Worm (Caenorhabditis elegans) whole organism, L4 larva: ENCODE results near the gene fbxa-137.

Experiments used
- F37D6.2 ChIP-seq: sonication (generic microtip); optimal IDR thresholded peaks from 2 replicates; lab custom pipeline; 2016; ENCODE audit warnings: mild to moderate bottlenecking, missing genetic modification characterization, missing compliant biosample characterization
- F44E2.7 ChIP-seq: fragments of 200-800 bp; sonication (Bioruptor generic); IDR thresholded peaks from 2 replicates; pipeline ENCODE4 v2.1.2; 2022; ENCODE audit warnings: missing genetic modification characterization, missing compliant biosample characterization
- F49E8.2 ChIP-seq: sonication (generic microtip); optimal IDR thresholded peaks from 2 replicates; lab custom pipeline; 2016; ENCODE audit warnings: missing compliant biosample characterization, mild to moderate bottlenecking, missing genetic modification characterization, borderline replicate concordance
- R02D3.7 ChIP-seq: fragments of 150-350 bp; sonication (generic microtip); optimal IDR thresholded peaks from 3 replicates; lab custom pipeline; 2014; ENCODE audit warnings: missing biosample characterization, missing genetic modification characterization
- Y75B8A.6 ChIP-seq: fragments of 200-800 bp; sonication (Bioruptor generic); IDR thresholded peaks from 2 replicates; pipeline ENCODE4 v1.3.6; 2022; ENCODE audit warnings: missing genetic modification reagents, missing genetic modification characterization, missing compliant biosample characterization
- ZK546.5 ChIP-seq, 2 experiments: sonication (generic microtip); optimal IDR thresholded peaks; 2 replicates each; lab custom pipeline; 2017; ENCODE audit warnings: missing biosample characterization in 2 of 2, missing genetic modification characterization in 2 of 2
- arid-1 ChIP-seq: fragments of 200-800 bp; sonication (Bioruptor generic); conservative IDR thresholded peaks from 2 replicates; pipeline ENCODE4 v1.3.6; 2022; ENCODE audit warnings: missing genetic modification reagents, missing genetic modification characterization, missing compliant biosample characterization
- attf-4 ChIP-seq: sonication (generic microtip); optimal IDR thresholded peaks from 3 replicates; lab custom pipeline; 2017; ENCODE audit warnings: missing biosample characterization, missing genetic modification characterization
- ceh-20 ChIP-seq: fragments of 200-800 bp; sonication (Bioruptor generic); IDR thresholded peaks from 2 replicates; pipeline ENCODE4 v1.3.6; 2022; ENCODE audit warnings: missing genetic modification reagents, missing genetic modification characterization, missing compliant biosample characterization
- ceh-32 ChIP-seq: sonication (generic microtip); optimal IDR thresholded peaks from 2 replicates; lab custom pipeline; 2016; ENCODE audit warnings: mild to moderate bottlenecking, missing genetic modification characterization, missing compliant biosample characterization; ENCODE audit not compliant: poor library complexity
- daf-16 ChIP-seq, 3 experiments: sonication (generic microtip); optimal IDR thresholded peaks; 2 replicates each; lab custom pipeline; 2016 to 2017; ENCODE audit warnings: missing genetic modification characterization in 3 of 3, missing genetic modification reagents in 3 of 3, mild to moderate bottlenecking in 2 of 3, missing compliant biosample characterization in 2 of 3, missing biosample characterization in 1 of 3, moderate library complexity in 1 of 3
- daf-19 ChIP-seq: fragments of 200-800 bp; sonication (Bioruptor generic); conservative IDR thresholded peaks from 2 replicates; pipeline ENCODE4 v1.3.6; 2022; ENCODE audit warnings: missing genetic modification characterization, missing compliant biosample characterization
- dmd-6 ChIP-seq: fragments of 200-800 bp; sonication (Bioruptor generic); IDR thresholded peaks from 2 replicates; pipeline ENCODE4 v1.3.6; 2022; ENCODE audit warnings: missing genetic modification reagents, missing genetic modification characterization, missing compliant biosample characterization
- dmd-9 ChIP-seq: fragments of 200-800 bp; sonication (Bioruptor generic); IDR thresholded peaks from 2 replicates; pipeline ENCODE4 v1.3.6; 2022; ENCODE audit warnings: missing genetic modification reagents, missing genetic modification characterization, missing compliant biosample characterization
- duxl-1 ChIP-seq: sonication (generic microtip); optimal IDR thresholded peaks from 2 replicates; lab custom pipeline; 2016; ENCODE audit warnings: mild to moderate bottlenecking, missing genetic modification characterization, moderate library complexity, missing compliant biosample characterization; ENCODE audit not compliant: poor library complexity
- dve-1 ChIP-seq: sonication (generic microtip); optimal IDR thresholded peaks from 2 replicates; lab custom pipeline; 2017; ENCODE audit warnings: antibody characterized with exemption, mild to moderate bottlenecking, missing genetic modification characterization, missing compliant biosample characterization; ENCODE audit not compliant: insufficient read depth
- hif-1 ChIP-seq, 2 experiments: sonication (generic microtip); optimal IDR thresholded peaks; 2 replicates each; lab custom pipeline; 2016 to 2017; ENCODE audit warnings: missing compliant biosample characterization in 2 of 2, missing genetic modification characterization in 2 of 2, missing genetic modification reagents in 2 of 2, missing genotype in 2 of 2, mild to moderate bottlenecking in 1 of 2
- hlh-11 ChIP-seq: fragments of 200-800 bp; sonication (Bioruptor generic); optimal IDR thresholded peaks from 2 replicates; lab custom pipeline; 2018; ENCODE audit warnings: mild to moderate bottlenecking, missing genetic modification characterization, missing compliant biosample characterization
- hlh-30 ChIP-seq: sonication (generic microtip); optimal IDR thresholded peaks from 2 replicates; lab custom pipeline; 2017; ENCODE audit warnings: antibody characterized with exemption, mild to moderate bottlenecking, missing genetic modification characterization, missing compliant biosample characterization; ENCODE audit not compliant: insufficient read depth
- lim-7 ChIP-seq: fragments of 200-800 bp; sonication (Bioruptor generic); IDR thresholded peaks from 2 replicates; pipeline ENCODE4 v1.3.6; 2022; ENCODE audit warnings: missing genetic modification characterization, missing compliant biosample characterization
- lin-1 ChIP-seq: fragments of 200-800 bp; sonication (Bioruptor generic); IDR thresholded peaks from 2 replicates; pipeline ENCODE4 v1.3.6; 2022; ENCODE audit warnings: missing genetic modification reagents, missing genetic modification characterization, missing compliant biosample characterization
- lin-13 ChIP-seq: fragments of 150-350 bp; optimal IDR thresholded peaks from 2 replicates; lab custom pipeline; 2014; ENCODE audit warnings: missing biosample characterization, missing genetic modification reagents, missing genetic modification characterization
- lin-38 ChIP-seq: fragments of 200-800 bp; sonication (Bioruptor generic); IDR thresholded peaks from 2 replicates; pipeline ENCODE4 v1.3.6; 2022; ENCODE audit warnings: missing genetic modification reagents, missing genetic modification characterization, missing compliant biosample characterization
- lin-39 ChIP-seq: fragments of 150-350 bp; optimal IDR thresholded peaks from 2 replicates; lab custom pipeline; 2014; ENCODE audit warnings: missing biosample characterization, missing genetic modification reagents, missing genetic modification characterization
- mdl-1 ChIP-seq, 2 experiments: fragments of 150-350 bp in 1 of 2; sonication (generic microtip) in 1 of 2; optimal IDR thresholded peaks; 2 replicates each; lab custom pipeline; 2014 to 2017; ENCODE audit warnings: missing biosample characterization in 2 of 2, missing genetic modification characterization in 2 of 2
- mes-2 ChIP-seq: sonication (generic microtip); optimal IDR thresholded peaks from 2 replicates; lab custom pipeline; 2016; ENCODE audit warnings: missing genotype, mild to moderate bottlenecking, missing genetic modification characterization, missing compliant biosample characterization; ENCODE audit not compliant: poor library complexity, severe bottlenecking
- nhr-10 ChIP-seq: fragments of 150-350 bp; optimal IDR thresholded peaks from 2 replicates; lab custom pipeline; 2014; ENCODE audit warnings: missing biosample characterization, missing genetic modification characterization
- nhr-237 ChIP-seq: sonication (generic microtip); optimal IDR thresholded peaks from 2 replicates; lab custom pipeline; 2017; ENCODE audit warnings: missing biosample characterization, missing genetic modification characterization
- nhr-42 ChIP-seq: fragments of 200-800 bp; sonication (Bioruptor generic); IDR thresholded peaks from 2 replicates; pipeline ENCODE4 v1.3.6; 2022; ENCODE audit warnings: missing genetic modification characterization, missing compliant biosample characterization
- nhr-48 ChIP-seq: sonication (generic microtip); optimal IDR thresholded peaks from 2 replicates; lab custom pipeline; 2016; ENCODE audit warnings: mild to moderate bottlenecking, missing genetic modification characterization, missing compliant biosample characterization
- nhr-6 ChIP-seq: fragments of 150-350 bp; optimal IDR thresholded peaks from 2 replicates; lab custom pipeline; 2014; ENCODE audit warnings: missing biosample characterization, missing genetic modification characterization
- pqm-1 ChIP-seq: sonication (generic microtip); optimal IDR thresholded peaks from 2 replicates; lab custom pipeline; 2017; ENCODE audit warnings: missing biosample characterization, missing genetic modification characterization
- sdz-12 ChIP-seq: fragments of 200-800 bp; sonication (Bioruptor generic); optimal IDR thresholded peaks from 2 replicates; lab custom pipeline; 2018; ENCODE audit warnings: mild to moderate bottlenecking, missing genetic modification characterization, missing compliant biosample characterization
- set-16 ChIP-seq: fragments of 200-800 bp; sonication (Bioruptor generic); IDR thresholded peaks from 2 replicates; pipeline ENCODE4 v1.3.6; 2022; ENCODE audit warnings: missing genetic modification reagents, missing genetic modification characterization, missing compliant biosample characterization
- tra-1 ChIP-seq: fragments of 200-800 bp; sonication (Bioruptor generic); IDR thresholded peaks from 2 replicates; pipeline ENCODE4 v1.3.6; 2022; ENCODE audit warnings: missing genetic modification reagents, missing genetic modification characterization, missing compliant biosample characterization
- unc-62 ChIP-seq, 3 experiments: fragments of 150-350 bp in 1 of 3; sonication (generic microtip); optimal IDR thresholded peaks in 2 of 3; peaks in 1 of 3; 1 replicate in 1 of 3; 2 replicates in 2 of 3; lab custom pipeline; 2014 to 2017; ENCODE audit warnings: missing biosample characterization in 3 of 3, missing genetic modification characterization in 3 of 3, missing genetic modification reagents in 3 of 3, missing genotype in 1 of 3
- vab-7 ChIP-seq: fragments of 200-800 bp; sonication (Bioruptor generic); IDR thresholded peaks from 2 replicates; pipeline ENCODE4 v1.3.6; 2022; ENCODE audit warnings: missing genetic modification reagents, missing genetic modification characterization, missing compliant biosample characterization
- zag-1 ChIP-seq: fragments of 150-350 bp; optimal IDR thresholded peaks from 2 replicates; lab custom pipeline; 2014; ENCODE audit warnings: missing biosample characterization, missing genetic modification characterization
- ztf-7 ChIP-seq: fragments of 150-350 bp; optimal IDR thresholded peaks from 2 replicates; lab custom pipeline; 2014; ENCODE audit warnings: missing biosample characterization, missing genetic modification characterization

Gene fbxa-137

ce11 chrV:2250126-2250590 is 28.5 kb upstream of the fbxa-137 start, which contains the start of gene cyp-33C7 (continued):
- TF ChIP-seq lin-39: no peak
- peak; percentile 29 for TF ChIP-seq nhr-48
- no peak for TF ChIP-seq Y75B8A.6 (GFP tag; lab: Robert Waterston, UW)
- TF ChIP-seq nhr-237 (tag; lab: Kevin White, UChicago): no peak
- peak; percentile 65 for TF ChIP-seq pqm-1 (tag; lab: Kevin White, UChicago)
- TF ChIP-seq lin-1: 0 out of 2 replicates have a peak, but pooled peaks have one; percentile 36
- peak; percentile 85 for TF ChIP-seq dmd-6
- TF ChIP-seq ztf-7 (tag; lab: Kevin White, UChicago): peak; percentile 9
- peak; percentile 85 for TF ChIP-seq hlh-11 (tag; lab: Kevin White, UChicago)
- TF ChIP-seq dmd-9 (GFP tag; lab: Robert Waterston, UW): no peak
- no peak for TF ChIP-seq lin-38 (GFP tag; lab: Robert Waterston, UW)
- TF ChIP-seq nhr-10: no peak
- TF ChIP-seq mdl-1 (tag; optimal IDR thresholded peaks at IDR 0.05; lab: Kevin White, UChicago): peak in 1 of 2 experiments; percentile 68
- 0 out of 2 replicates have a peak, but pooled peaks have one; percentile 39 for TF ChIP-seq tra-1 (GFP tag; lab: Robert Waterston, UW)
- TF ChIP-seq nhr-6 (tag; lab: Kevin White, UChicago): peak; percentile 27
- TF ChIP-seq arid-1 (GFP tag; lab: Robert Waterston, UW): no peak
- TF ChIP-seq lim-7 (GFP tag; lab: Robert Waterston, UW): no peak
- peak in 1 of 2 experiments; percentile 1 for TF ChIP-seq hif-1 (tag; optimal IDR thresholded peaks at IDR 0.05; lab: Kevin White, UChicago)

ce11 chrV:2251774-2252173 is 26.8 kb upstream of the fbxa-137 start:
- TF ChIP-seq dmd-6: peak; percentile 73
- no peak for TF ChIP-seq daf-16 (GFP tag; optimal IDR thresholded peaks at IDR 0.05; lab: Kevin White, UChicago)
- peak; percentile 19 for TF ChIP-seq daf-16 (tag; optimal IDR thresholded peaks at IDR 0.05; lab: Kevin White, UChicago)
- no peak for TF ChIP-seq F49E8.2 (tag; lab: Kevin White, UChicago)
- TF ChIP-seq pqm-1 (tag; lab: Kevin White, UChicago): peak; percentile 7
- TF ChIP-seq dve-1: peak; percentile 8

- TF ChIP-seq R02D3.7 (tag; lab: Kevin White, UChicago) (no peak), vab-7 (GFP tag; lab: Robert Waterston, UW) (no peak), F37D6.2 (tag; lab: Kevin White, UChicago) (no peak), ZK546.5 (tag; optimal IDR thresholded peaks at IDR 0.05; lab: Kevin White, UChicago) (no peak), ceh-32 (tag; lab: Kevin White, UChicago) (no peak), set-16 (GFP tag; lab: Robert Waterston, UW) (peak; percentile 72), unc-62 (GFP tag; optimal IDR thresholded peaks at IDR 0.05 in 1 of 2; lab: Kevin White, UChicago) (peak in 1 of 2 experiments; percentile 82), unc-62 (tag; optimal IDR thresholded peaks at IDR 0.05; lab: Kevin White, UChicago) (no peak)
These were observed 24.0 kb upstream of the fbxa-137 start, which contains the start of gene str-253 for ce11 chrV:2254553-2255124. TSS of gene str-253 (minus strand) at chrV:2254603.

ce11 chrV:2255191-2255590 is 23.4 kb upstream of the fbxa-137 start, which contains the start of gene F41B5.1:
TSS of gene F41B5.1 (plus strand) at chrV:2255533.
- peak; percentile 73 for TF ChIP-seq lin-38 (GFP tag; lab: Robert Waterston, UW)

ce11 chrV:2259750-2260149 is 18.9 kb upstream of the fbxa-137 start, which contains the start of gene nhr-182:
TSS of gene nhr-182 (minus strand) at chrV:2259927.
- TF ChIP-seq zag-1 (no peak), hlh-30 (tag; lab: Kevin White, UChicago) (peak; percentile 60), nhr-10 (no peak), ceh-20 (GFP tag; lab: Robert Waterston, UW) (no peak), lim-7 (GFP tag; lab: Robert Waterston, UW) (no peak), daf-16 (GFP tag; optimal IDR thresholded peaks at IDR 0.05; lab: Kevin White, UChicago) (no peak), daf-16 (tag; optimal IDR thresholded peaks at IDR 0.05; lab: Kevin White, UChicago) (peak; percentile 66), dmd-6 (peak; percentile 18; the same call in 1 of the 2 replicates), F44E2.7 (GFP tag; lab: Robert Waterston, UW) (no peak), duxl-1 (no peak), R02D3.7 (tag; lab: Kevin White, UChicago) (no peak), sdz-12 (no peak), attf-4 (tag; lab: Kevin White, UChicago) (no peak), F49E8.2 (tag; lab: Kevin White, UChicago) (no peak), nhr-42 (GFP tag; lab: Robert Waterston, UW) (no peak), daf-19 (GFP tag; lab: Robert Waterston, UW) (no peak), lin-13 (GFP tag; lab: Kevin White, UChicago) (no peak), ztf-7 (tag; lab: Kevin White, UChicago) (no peak), mes-2 (peak; percentile 10)
